Worm (Caenorhabditis elegans): Measurements from ENCODE around the gene F38B6.2.

The F38B6.2 gene

DNA sequence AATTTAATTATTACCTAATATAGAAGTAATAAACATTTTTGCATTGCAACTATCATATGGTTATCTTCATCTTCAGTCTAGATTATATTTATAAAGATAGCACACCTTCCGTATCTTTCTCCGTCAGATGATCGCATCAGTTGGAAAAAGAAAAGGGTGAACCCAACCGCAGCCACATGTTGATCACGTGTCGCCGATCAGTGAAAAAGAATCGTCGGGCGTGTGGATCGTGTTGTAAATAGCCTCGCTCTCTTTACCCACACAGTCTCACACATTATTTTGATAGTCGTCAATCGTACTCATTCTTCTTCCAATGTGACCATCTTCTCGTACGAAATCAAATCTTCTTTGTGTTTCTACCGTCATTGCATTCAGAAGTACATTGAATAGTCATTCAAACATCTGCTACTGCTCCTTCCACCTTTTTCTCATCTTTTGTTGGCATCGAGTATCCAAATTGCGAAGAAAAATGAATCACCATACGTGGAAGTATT, 45.6 kb downstream of the F38B6.2 start (continued):
- TF ChIP-seq egl-27 (tag; optimal IDR thresholded peaks at IDR 0.05) (peak; percentile 79 to 80), F16B12.6 (tag; optimal IDR thresholded peaks at IDR 0.05) (no peak), nhr-237 (tag; optimal IDR thresholded peaks at IDR 0.05) (peak; percentile 43), nhr-77 (tag; optimal IDR thresholded peaks at IDR 0.05) (peak; percentile 68), lin-39 (tag; optimal IDR thresholded peaks at IDR 0.05) (peak; percentile 89), aly-2 (tag; optimal IDR thresholded peaks at IDR 0.05) (no peak), ama-1 (optimal IDR thresholded peaks at IDR 0.05) (peak; percentile 99), ceh-63 (GFP tag; optimal IDR thresholded peaks at IDR 0.05) (no peak)

DNA sequence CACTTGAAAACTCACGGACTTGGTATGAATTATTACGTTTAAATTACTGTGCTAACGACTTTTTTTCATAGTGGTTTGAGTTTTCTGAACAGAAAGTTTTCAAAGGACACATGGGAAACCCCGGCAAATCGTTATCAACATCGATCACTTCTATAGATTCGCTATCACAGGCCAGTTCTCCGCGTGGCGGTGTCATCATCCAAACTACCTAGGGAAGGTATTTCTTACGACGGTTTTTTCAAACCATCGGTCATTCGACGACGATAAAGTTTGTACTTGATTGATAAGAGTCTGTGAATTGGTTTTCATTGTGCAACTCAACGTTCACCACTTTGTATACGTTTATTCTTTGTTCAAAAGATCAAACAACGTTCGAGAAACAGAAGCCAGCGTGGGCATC, 46.2 kb downstream of the F38B6.2 start:
- TF ChIP-seq C16A3.4 (tag; optimal IDR thresholded peaks at IDR 0.05) (peak; percentile 36), lin-35 (GFP tag; optimal IDR thresholded peaks at IDR 0.05) (peak in 1 of 2 experiments; percentile 56), mab-9 (GFP tag; IDR thresholded peaks at IDR 0.05) (no peak), nhr-20 (tag; optimal IDR thresholded peaks at IDR 0.05) (peak; percentile 6), pag-3 (tag; optimal IDR thresholded peaks at IDR 0.05; ENCODE audit: borderline replicate concordance, insufficient read depth) (no peak), blmp-1 (tag; optimal IDR thresholded peaks at IDR 0.05) (peak; percentile 61), egl-13 (tag; optimal IDR thresholded peaks at IDR 0.05) (no peak), nhr-90 (tag; optimal IDR thresholded peaks at IDR 0.05; ENCODE audit: poor library complexity) (peak; percentile 37), efl-1 (optimal IDR thresholded peaks at IDR 0.05) (no peak), efl-1 (GFP tag; optimal IDR thresholded peaks at IDR 0.05 in 1 of 2) (peak in 1 of 2 experiments; percentile 6), pqm-1 (tag; optimal IDR thresholded peaks at IDR 0.05) (peak; percentile 24), elt-3 (tag; optimal IDR thresholded peaks at IDR 0.05) (peak in 5 of 6 experiments; percentile 64 to 94 (median 75)), ces-1 (GFP tag; optimal IDR thresholded peaks at IDR 0.05) (no peak), tlp-1 (tag; optimal IDR thresholded peaks at IDR 0.05) (peak; percentile 39), elt-2 (tag; optimal IDR thresholded peaks at IDR 0.05) (peak; percentile 62), nhr-77 (tag; optimal IDR thresholded peaks at IDR 0.05) (no peak), unc-130 (tag; optimal IDR thresholded peaks at IDR 0.05) (no peak), unc-86 (tag; optimal IDR thresholded peaks at IDR 0.05) (no peak), nhr-84 (tag; optimal IDR thresholded peaks at IDR 0.05) (no peak)

DNA sequence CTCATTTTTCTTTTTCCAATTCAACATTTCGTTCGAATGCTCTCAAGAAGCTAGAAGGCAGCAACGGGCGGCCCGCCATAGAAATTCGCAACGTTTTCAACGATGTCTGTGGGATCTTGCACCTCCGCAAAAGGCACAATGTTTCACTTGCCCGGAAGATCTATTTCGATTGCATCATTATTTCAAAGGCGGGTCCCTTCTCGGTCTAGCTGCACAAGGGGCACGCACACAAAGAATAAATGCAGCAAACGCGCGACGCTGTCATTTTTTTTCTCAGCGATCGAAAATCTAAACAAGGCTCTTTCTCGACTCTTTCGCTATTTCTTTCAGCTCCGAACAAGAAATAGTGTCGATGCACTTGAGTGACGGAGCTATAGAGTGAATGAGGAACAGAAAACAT, 46.6 kb downstream of the F38B6.2 start:
- peak; percentile 33 for TF ChIP-seq unc-86 (tag; optimal IDR thresholded peaks at IDR 0.05)
- TF ChIP-seq zip-4 (GFP tag; optimal IDR thresholded peaks at IDR 0.05): no peak
- peak; percentile 85 for TF ChIP-seq lin-14 (GFP tag; optimal IDR thresholded peaks at IDR 0.05)
- peak in 1 of 3 experiments; percentile 27 for TF ChIP-seq ceh-82 (tag; optimal IDR thresholded peaks at IDR 0.05)
- TF ChIP-seq swsn-7 (tag; optimal IDR thresholded peaks at IDR 0.05): peak; percentile 19
- TF ChIP-seq mep-1 (tag; optimal IDR thresholded peaks at IDR 0.05): peak; percentile 20
- no peak for TF ChIP-seq isw-1 (GFP tag; IDR thresholded peaks at IDR 0.05)
- peak; percentile 82 for TF ChIP-seq fkh-10 (GFP tag; optimal IDR thresholded peaks at IDR 0.05)
- TF ChIP-seq fkh-8 (tag; optimal IDR thresholded peaks at IDR 0.05): peak; percentile 7
- no peak for TF ChIP-seq xbp-1 (tag; optimal IDR thresholded peaks at IDR 0.05)
- peak in 1 of 2 experiments; percentile 73 for TF ChIP-seq mdl-1 (tag; optimal IDR thresholded peaks at IDR 0.05)
- TF ChIP-seq mab-9 (GFP tag; IDR thresholded peaks at IDR 0.05): 0 out of 2 replicates have a peak, but pooled peaks have one; percentile 41
- TF ChIP-seq rnt-1 (tag; optimal IDR thresholded peaks at IDR 0.05): peak; percentile 7
- TF ChIP-seq egl-13 (tag; optimal IDR thresholded peaks at IDR 0.05): peak; percentile 31

DNA sequence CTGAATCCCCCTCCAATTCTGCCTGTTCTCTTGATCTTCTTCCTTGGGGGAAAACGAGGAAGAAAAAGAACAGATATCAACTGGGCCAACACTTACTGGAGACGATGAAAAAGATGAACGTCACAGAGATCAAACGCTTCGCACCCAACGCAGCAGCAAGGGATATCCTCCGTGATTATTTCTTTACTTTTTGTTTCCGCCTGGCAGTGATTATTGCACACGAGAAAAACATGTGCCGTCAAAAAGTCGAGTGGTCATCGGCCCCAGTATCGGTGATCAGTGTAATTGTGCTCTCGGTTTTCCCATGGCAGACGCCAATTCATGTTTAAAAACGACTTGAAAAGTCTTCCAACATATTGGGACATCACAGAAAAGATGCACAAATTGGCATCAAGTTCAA, 47.2 kb downstream of the F38B6.2 start:
- no peak for TF ChIP-seq zip-4 (GFP tag; optimal IDR thresholded peaks at IDR 0.05)
- peak; percentile 32 for TF ChIP-seq blmp-1 (tag; optimal IDR thresholded peaks at IDR 0.05)
- peak; percentile 21 for TF ChIP-seq mep-1 (tag; optimal IDR thresholded peaks at IDR 0.05)
- TF ChIP-seq nhr-28 (tag; optimal IDR thresholded peaks at IDR 0.05): no peak
- TF ChIP-seq nhr-20 (tag; optimal IDR thresholded peaks at IDR 0.05): peak; percentile 46
- TF ChIP-seq lin-35 (GFP tag; optimal IDR thresholded peaks at IDR 0.05): no peak
- TF ChIP-seq lin-15B (tag; optimal IDR thresholded peaks at IDR 0.05): no peak
- peak in 1 of 6 experiments; percentile 7 for TF ChIP-seq elt-3 (tag; optimal IDR thresholded peaks at IDR 0.05)
- TF ChIP-seq F16B12.6 (tag; optimal IDR thresholded peaks at IDR 0.05): no peak
- no peak for TF ChIP-seq snpc-4 (tag; optimal IDR thresholded peaks at IDR 0.05)
- TF ChIP-seq efl-1 (optimal IDR thresholded peaks at IDR 0.05): no peak
- TF ChIP-seq efl-1 (GFP tag; optimal IDR thresholded peaks at IDR 0.05 in 1 of 2): no peak
- TF ChIP-seq skn-1 (tag; optimal IDR thresholded peaks at IDR 0.05): no peak
- TF ChIP-seq unc-30 (tag; optimal IDR thresholded peaks at IDR 0.05): no peak
- TF ChIP-seq mdl-1 (tag; optimal IDR thresholded peaks at IDR 0.05): no peak
- TF ChIP-seq xbp-1 (tag; optimal IDR thresholded peaks at IDR 0.05): no peak
- TF ChIP-seq Y116A8C.19 (tag; optimal IDR thresholded peaks at IDR 0.05; ENCODE audit: borderline replicate concordance): no peak
- TF ChIP-seq nhr-11 (tag; optimal IDR thresholded peaks at IDR 0.05): no peak
- no peak for TF ChIP-seq ztf-11 (tag; optimal IDR thresholded peaks at IDR 0.05)
- peak in 1 of 2 experiments; percentile 33 for TF ChIP-seq egl-27 (tag; optimal IDR thresholded peaks at IDR 0.05)
- TF ChIP-seq hlh-17 (GFP tag; optimal IDR thresholded peaks at IDR 0.05; ENCODE audit: borderline replicate concordance): no peak
